Fruit fly (Drosophila melanogaster): ENCODE data around the gene CG9503.

The CG9503 gene

DNA sequence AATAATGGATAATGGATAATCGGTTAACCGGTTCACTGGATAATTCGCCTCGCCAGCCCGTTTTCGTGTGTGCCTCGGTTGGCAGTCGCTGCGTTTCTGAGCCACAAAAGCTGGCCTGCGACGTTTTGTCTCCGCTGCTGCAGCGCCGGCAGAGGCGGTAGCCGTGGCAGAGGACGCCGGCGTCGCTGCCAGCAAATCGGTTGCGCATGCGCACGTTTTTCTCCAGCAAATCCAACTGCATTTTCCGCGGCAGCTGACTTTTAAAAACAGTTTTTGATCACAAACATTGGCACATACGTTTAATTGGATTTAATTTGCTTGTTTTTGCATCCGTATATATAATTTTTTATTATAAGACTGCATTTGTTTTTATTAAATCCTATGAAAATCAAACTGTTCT, 26.5 kb downstream of the CG9503 start, which contains the start of gene CG9514:
Gene CG9514 (minus strand): TSS at position 101 of the 400 bp plus-strand sequence.
- TF ChIP-seq Mio (GFP tag; optimal IDR thresholded peaks at IDR 0.05) (no peak), dl (GFP tag; optimal IDR thresholded peaks at IDR 0.05; ENCODE audit: insufficient read depth in 1 of 2, partially characterized antibody in 2 of 2) (no peak)

DNA sequence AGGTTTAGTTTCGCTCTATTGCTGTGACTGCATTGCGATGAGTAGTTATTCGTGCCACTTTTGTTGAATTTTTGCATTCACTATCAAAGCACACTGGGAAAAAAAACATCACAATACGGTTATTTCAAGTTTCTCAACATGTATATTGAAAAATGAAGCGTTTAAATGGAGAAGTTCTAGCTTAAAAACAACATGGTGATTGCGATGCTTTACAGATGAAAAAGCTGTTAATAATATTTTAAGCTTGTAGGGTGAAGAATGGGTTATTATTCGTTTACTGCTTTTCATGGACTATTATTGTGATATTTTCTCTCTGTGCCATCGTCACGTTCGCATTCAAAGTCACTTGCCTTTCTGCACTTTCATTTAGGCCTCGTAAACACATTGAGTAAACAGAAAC, 27.0 kb downstream of the CG9503 start:
- TF ChIP-seq usp (GFP tag; optimal IDR thresholded peaks at IDR 0.05) (no peak), tai (GFP tag; optimal IDR thresholded peaks at IDR 0.05) (no peak), psq (GFP tag; optimal IDR thresholded peaks at IDR 0.05) (no peak), Rel (GFP tag; optimal IDR thresholded peaks at IDR 0.05) (no peak), Rel (tag; optimal IDR thresholded peaks at IDR 0.05) (no peak), GATAd (GFP tag; optimal IDR thresholded peaks at IDR 0.05) (no peak), sage (GFP tag; optimal IDR thresholded peaks at IDR 0.05) (no peak)

DNA sequence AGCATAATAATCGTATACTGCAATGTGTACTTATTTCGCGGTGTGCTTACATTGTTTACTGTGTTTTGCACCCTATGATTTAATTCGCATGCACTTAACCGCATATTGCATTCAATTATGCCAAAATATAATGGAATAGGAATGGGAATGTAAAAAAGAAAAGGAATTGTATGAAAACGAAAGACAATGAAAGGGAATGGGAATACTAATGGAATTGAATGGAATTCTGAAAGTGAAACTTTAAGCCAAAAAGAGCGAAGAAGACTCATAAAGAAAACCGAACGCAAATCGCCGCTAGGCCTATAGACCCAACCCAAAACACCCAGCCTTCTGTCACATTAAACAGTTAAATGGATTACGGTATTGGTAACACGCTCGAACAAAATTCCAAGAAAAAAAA, 29.4 kb downstream of the CG9503 start:
- TF ChIP-seq CrebA (GFP tag; optimal IDR thresholded peaks at IDR 0.05; ENCODE audit: borderline replicate concordance) = no peak
- TF ChIP-seq GATAd (GFP tag; optimal IDR thresholded peaks at IDR 0.05) = no peak
- no peak for TF ChIP-seq ey (GFP tag; optimal IDR thresholded peaks at IDR 0.05)
- no peak for TF ChIP-seq foxo (GFP tag; optimal IDR thresholded peaks at IDR 0.05)
- TF ChIP-seq h (GFP tag; optimal IDR thresholded peaks at IDR 0.05) = no peak
- TF ChIP-seq fru (GFP tag; optimal IDR thresholded peaks at IDR 0.05) = no peak

DNA sequence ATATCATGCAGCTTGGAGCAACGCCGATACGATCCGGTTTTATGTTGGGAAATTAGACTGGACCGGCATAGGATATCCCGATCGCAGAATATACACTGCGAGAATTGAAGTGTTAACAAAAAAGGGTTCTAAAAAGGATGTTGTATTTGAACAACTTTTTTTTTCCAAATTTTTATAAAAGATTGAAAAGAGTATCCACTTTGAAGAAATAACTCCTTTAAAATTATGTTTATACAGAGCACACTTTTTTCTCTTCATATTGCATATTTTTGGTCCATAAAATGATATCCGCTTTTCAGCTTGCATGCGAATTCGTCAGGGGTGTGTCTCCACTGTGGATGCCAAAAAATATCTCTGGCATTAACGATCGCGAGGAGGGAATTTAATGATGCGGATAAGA, 31.0 kb downstream of the CG9503 start:
- TF ChIP-seq jim (GFP tag; optimal IDR thresholded peaks at IDR 0.05) (no peak), Sp1 (GFP tag; optimal IDR thresholded peaks at IDR 0.05) (no peak), foxo (GFP tag; optimal IDR thresholded peaks at IDR 0.05) (peak in 1 of 2 experiments; percentile 23), Jra (GFP tag; optimal IDR thresholded peaks at IDR 0.05) (no peak), Hr78 (GFP tag; optimal IDR thresholded peaks at IDR 0.05) (no peak), fru (GFP tag; optimal IDR thresholded peaks at IDR 0.05) (peak; percentile 6), sv (GFP tag; optimal IDR thresholded peaks at IDR 0.05) (no peak), dsf (GFP tag; optimal IDR thresholded peaks at IDR 0.05; ENCODE audit: borderline replicate concordance) (no peak)

DNA sequence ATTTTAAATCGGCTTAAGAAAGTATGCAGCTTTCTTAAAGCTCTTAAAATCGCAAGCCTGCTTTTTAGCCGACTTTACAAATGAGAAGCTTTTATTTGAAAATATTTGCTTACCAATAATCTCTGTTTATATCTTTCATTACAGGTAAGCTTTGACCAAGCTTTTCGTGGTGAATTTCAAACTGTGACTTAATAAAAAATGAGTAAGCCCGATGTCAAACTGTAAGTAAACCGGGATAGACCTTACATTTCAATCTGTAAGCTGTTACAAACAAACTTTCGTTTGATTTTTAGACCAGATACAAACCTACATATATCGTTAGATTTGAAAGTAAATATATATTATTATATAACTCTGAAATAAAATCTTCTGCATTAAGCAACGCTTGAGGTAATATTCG, 37.7 kb downstream of the CG9503 start:
- TF ChIP-seq Myc (optimal IDR thresholded peaks at IDR 0.05) (peak; percentile 15), dsf (GFP tag; optimal IDR thresholded peaks at IDR 0.05; ENCODE audit: borderline replicate concordance) (no peak), usp (GFP tag; optimal IDR thresholded peaks at IDR 0.05) (no peak), Mio (GFP tag; optimal IDR thresholded peaks at IDR 0.05) (no peak)

DNA sequence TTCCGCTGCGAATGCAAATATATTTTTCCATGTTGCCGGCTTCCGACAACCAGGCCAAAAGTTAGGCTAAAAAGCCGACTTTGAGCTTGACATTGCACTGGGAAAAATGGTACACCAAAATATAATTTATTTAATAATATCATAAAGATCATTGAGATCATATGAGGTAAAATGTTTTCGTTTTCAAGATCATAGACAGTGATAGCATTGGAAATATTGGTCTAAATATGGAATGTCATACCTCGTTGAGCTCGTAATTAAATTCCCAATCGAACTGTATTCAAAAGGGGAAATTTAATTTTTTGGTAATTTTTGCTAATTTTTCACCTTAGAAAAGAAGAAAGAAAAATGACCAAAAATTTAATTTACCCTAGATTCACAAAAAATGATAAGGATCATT, 39.3 kb downstream of the CG9503 start:
- no peak for TF ChIP-seq Jra (GFP tag; optimal IDR thresholded peaks at IDR 0.05)
- TF ChIP-seq dl (GFP tag; optimal IDR thresholded peaks at IDR 0.05; ENCODE audit: insufficient read depth in 1 of 2, partially characterized antibody in 2 of 2) = no peak
- TF ChIP-seq Myc (optimal IDR thresholded peaks at IDR 0.05) = no peak
- no peak for TF ChIP-seq GATAd (GFP tag; optimal IDR thresholded peaks at IDR 0.05)
- no peak for TF ChIP-seq CrebA (GFP tag; optimal IDR thresholded peaks at IDR 0.05; ENCODE audit: borderline replicate concordance)
- TF ChIP-seq Dfd (GFP tag; optimal IDR thresholded peaks at IDR 0.05) = no peak

DNA sequence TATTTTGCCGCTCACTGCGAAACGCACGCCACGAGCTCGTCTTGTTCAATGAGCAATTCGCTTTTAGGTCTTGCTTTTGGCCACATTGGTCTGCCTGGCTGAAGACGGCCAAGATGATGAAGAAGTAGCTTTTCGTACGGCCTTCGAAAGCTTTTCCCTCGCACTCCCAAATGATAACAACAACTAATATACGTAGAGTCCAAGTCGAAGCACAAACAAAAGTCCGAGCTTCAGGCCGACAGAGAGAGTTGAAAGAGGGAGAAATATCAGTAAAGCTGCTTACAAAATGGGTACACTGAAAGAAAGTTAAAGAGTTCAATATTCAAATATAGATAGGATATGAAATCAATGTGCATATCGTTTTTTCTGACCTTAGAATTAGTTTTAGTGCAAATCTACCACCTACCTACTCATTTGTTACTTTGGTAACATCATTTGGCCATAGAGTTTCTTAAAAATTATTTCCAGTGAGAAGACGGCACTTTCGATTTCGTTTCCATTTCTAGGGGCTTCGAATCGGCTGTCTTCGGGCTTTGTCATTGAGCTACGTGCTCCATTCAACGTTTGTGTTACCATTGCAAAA, 40.7 kb downstream of the CG9503 start, which contains the start of the genes CG45064 and CG45065:
Gene CG45064 (minus strand): TSS at position 51 of the 583 bp plus-strand sequence.
Gene CG45065 (minus strand): TSS at position 51 of the 583 bp plus-strand sequence.
- TF ChIP-seq tai (GFP tag; optimal IDR thresholded peaks at IDR 0.05) = peak; percentile 70
- TF ChIP-seq CG9705 (GFP tag; optimal IDR thresholded peaks at IDR 0.05) = peak; percentile 37
- peak; percentile 81 for TF ChIP-seq psq (GFP tag; optimal IDR thresholded peaks at IDR 0.05)
- peak; percentile 87 for TF ChIP-seq ey (GFP tag; optimal IDR thresholded peaks at IDR 0.05)
- no peak for TF ChIP-seq usp (GFP tag; optimal IDR thresholded peaks at IDR 0.05)
- no peak for TF ChIP-seq N (GFP tag; optimal IDR thresholded peaks at IDR 0.05)
- no peak for TF ChIP-seq GATAd (GFP tag; optimal IDR thresholded peaks at IDR 0.05)
- TF ChIP-seq brk (GFP tag; optimal IDR thresholded peaks at IDR 0.05) = peak; percentile 65
- TF ChIP-seq sv (GFP tag; optimal IDR thresholded peaks at IDR 0.05) = peak; percentile 70
- TF ChIP-seq dl (GFP tag; optimal IDR thresholded peaks at IDR 0.05; ENCODE audit: insufficient read depth in 1 of 2, partially characterized antibody in 2 of 2) = no peak
- TF ChIP-seq HLH106 (tag; optimal IDR thresholded peaks at IDR 0.05) = peak; percentile 61
- no peak for TF ChIP-seq CG32264 (GFP tag; optimal IDR thresholded peaks at IDR 0.05)
- TF ChIP-seq Dfd (GFP tag; optimal IDR thresholded peaks at IDR 0.05) = no peak
- TF ChIP-seq Vsx2 (GFP tag; optimal IDR thresholded peaks at IDR 0.05; ENCODE audit: partially characterized antibody) = no peak
- no peak for TF ChIP-seq Mio (GFP tag; optimal IDR thresholded peaks at IDR 0.05)
- TF ChIP-seq h (GFP tag; optimal IDR thresholded peaks at IDR 0.05) = peak; percentile 92
- peak; percentile 87 for TF ChIP-seq OdsH (GFP tag; optimal IDR thresholded peaks at IDR 0.05)
- TF ChIP-seq foxo (GFP tag; optimal IDR thresholded peaks at IDR 0.05) = peak in 1 of 2 experiments; percentile 75
- TF ChIP-seq woc (GFP tag; optimal IDR thresholded peaks at IDR 0.05) = peak; percentile 55
- peak; percentile 65 for TF ChIP-seq sage (GFP tag; optimal IDR thresholded peaks at IDR 0.05)
- TF ChIP-seq Myc (optimal IDR thresholded peaks at IDR 0.05) = no peak
- no peak for TF ChIP-seq Rel (GFP tag; optimal IDR thresholded peaks at IDR 0.05)
- no peak for TF ChIP-seq Rel (tag; optimal IDR thresholded peaks at IDR 0.05)
- peak; percentile 90 for TF ChIP-seq fru (GFP tag; optimal IDR thresholded peaks at IDR 0.05)
- no peak for TF ChIP-seq Hr83 (GFP tag; optimal IDR thresholded peaks at IDR 0.05; ENCODE audit: poor library complexity, severe bottlenecking)
- no peak for TF ChIP-seq lola (GFP tag; optimal IDR thresholded peaks at IDR 0.05)
- peak; percentile 78 for TF ChIP-seq Hnf4 (GFP tag; optimal IDR thresholded peaks at IDR 0.05)
- TF ChIP-seq jim (GFP tag; optimal IDR thresholded peaks at IDR 0.05) = no peak
- no peak for TF ChIP-seq Abd-B (GFP tag; optimal IDR thresholded peaks at IDR 0.05)
